Fruit fly (Drosophila melanogaster): ENCODE results near the gene CG8840.

Gene CG8840

dm6 chr2L:3457007-3457406, 46.6 kb downstream of the CG8840 start, which contains the start of the genes Cog3 and Sec5 (continued):
- TF ChIP-seq ash1 (GFP tag; optimal IDR thresholded peaks at IDR 0.05) (no peak), Sox100B (GFP tag; optimal IDR thresholded peaks at IDR 0.05) (no peak), ems (GFP tag; optimal IDR thresholded peaks at IDR 0.05) (peak; percentile 57), ap (GFP tag; IDR thresholded peaks at IDR 0.05) (no peak), ro (GFP tag; IDR thresholded peaks at IDR 0.05) (no peak), Dad (GFP tag; optimal IDR thresholded peaks at IDR 0.05) (no peak), CG3847 (GFP tag; IDR thresholded peaks at IDR 0.05) (peak; percentile 85), nerfin-2 (GFP tag; IDR thresholded peaks at IDR 0.05; ENCODE audit: partially characterized antibody) (no peak), CG4707 (GFP tag; optimal IDR thresholded peaks at IDR 0.05) (no peak), odd (GFP tag; optimal IDR thresholded peaks at IDR 0.05) (no peak), ac (GFP tag; optimal IDR thresholded peaks at IDR 0.05) (no peak), CG17802 (tag; optimal IDR thresholded peaks at IDR 0.05) (peak; percentile 24), CG12659 (GFP tag; optimal IDR thresholded peaks at IDR 0.05) (peak; percentile 65), CG11398 (GFP tag; optimal IDR thresholded peaks at IDR 0.05) (no peak), az2 (GFP tag; optimal IDR thresholded peaks at IDR 0.05) (peak; percentile 47), Oli (tag; optimal IDR thresholded peaks at IDR 0.05) (no peak), fd102C (GFP tag; optimal IDR thresholded peaks at IDR 0.05) (no peak), Aef1 (GFP tag; IDR thresholded peaks at IDR 0.05) (no peak), sens-2 (GFP tag; IDR thresholded peaks at IDR 0.05) (no peak), CG30431 (GFP tag; optimal IDR thresholded peaks at IDR 0.05) (no peak), Tbp (GFP tag; optimal IDR thresholded peaks at IDR 0.05) (peak; percentile 81), CG6854 (GFP tag; optimal IDR thresholded peaks at IDR 0.05) (no peak), CoRest (tag; optimal IDR thresholded peaks at IDR 0.05) (peak; percentile 72), CG3163 (GFP tag; optimal IDR thresholded peaks at IDR 0.05) (no peak), fd3F (GFP tag; optimal IDR thresholded peaks at IDR 0.05) (peak; percentile 34), CG6689 (GFP tag; IDR thresholded peaks at IDR 0.05) (peak; percentile 31; the same call in 1 of the 2 replicates), Ada2b (GFP tag; IDR thresholded peaks at IDR 0.05) (peak; percentile 23; the same call in 1 of the 2 replicates), CG30020 (tag; optimal IDR thresholded peaks at IDR 0.05) (peak; percentile 45), lola (GFP tag; optimal IDR thresholded peaks at IDR 0.05) (peak in 1 of 3 experiments; percentile 59), Awh (GFP tag; IDR thresholded peaks at IDR 0.05) (no peak), mam (GFP tag; optimal IDR thresholded peaks at IDR 0.05) (peak; percentile 54), Mrtf (GFP tag; IDR thresholded peaks at IDR 0.05) (peak; percentile 36; the same call in 1 of the 3 replicates), CG4360 (GFP tag; IDR thresholded peaks at IDR 0.05) (no peak), cato (GFP tag; optimal IDR thresholded peaks at IDR 0.05; ENCODE audit: borderline replicate concordance) (peak; percentile 7), CG34422 (GFP tag; IDR thresholded peaks at IDR 0.05) (peak; percentile 82), Fer1 (GFP tag; optimal IDR thresholded peaks at IDR 0.05) (peak; percentile 80), HHEX (GFP tag; optimal IDR thresholded peaks at IDR 0.05) (no peak), CG6272 (GFP tag; IDR thresholded peaks at IDR 0.05) (peak; percentile 28; the same call in 1 of the 2 replicates), Rfx (GFP tag; IDR thresholded peaks at IDR 0.05) (peak; percentile 85), tgo (GFP tag; IDR thresholded peaks at IDR 0.05) (peak; percentile 53; the same call in 1 of the 3 replicates), E2f2 (GFP tag; IDR thresholded peaks at IDR 0.05) (peak; percentile 17; the same call in 1 of the 2 replicates), kay (GFP tag; optimal IDR thresholded peaks at IDR 0.05) (peak; percentile 30), CG8478 (optimal IDR thresholded peaks at IDR 0.05) (no peak), sd (tag; optimal IDR thresholded peaks at IDR 0.05) (no peak), CG12391 (tag; optimal IDR thresholded peaks at IDR 0.05) (peak; percentile 83), CrebB (tag; optimal IDR thresholded peaks at IDR 0.05) (peak; percentile 29), CG14667 (GFP tag; IDR thresholded peaks at IDR 0.05) (peak; percentile 32; the same call in 1 of the 2 replicates), Dll (GFP tag; IDR thresholded peaks at IDR 0.05; ENCODE audit: partially characterized antibody) (no peak; the same call in 3 of the 4 replicates), Bdp1 (GFP tag; optimal IDR thresholded peaks at IDR 0.05) (peak; percentile 67), mld (GFP tag; IDR thresholded peaks at IDR 0.05; ENCODE audit: partially characterized antibody) (no peak), luna (GFP tag; optimal IDR thresholded peaks at IDR 0.05) (no peak)

All from whole organism, embryonic.